Worm (Caenorhabditis elegans) whole organism, young adult: ENCODE results near the gene K08H2.7.

Experiments
- F49E8.2 ChIP-seq: sonication (generic microtip); optimal IDR thresholded peaks from 3 replicates; lab custom pipeline; 2017; ENCODE audit warnings: missing genetic modification characterization, mild to moderate bottlenecking, missing compliant biosample characterization, antibody characterized with exemption, moderate library complexity; ENCODE audit not compliant: insufficient read depth
- ets-4 ChIP-seq: fragments of 200-800 bp; sonication (Bioruptor generic); optimal IDR thresholded peaks from 2 replicates; lab custom pipeline; 2018; ENCODE audit warnings: mild to moderate bottlenecking, missing genetic modification characterization, missing compliant biosample characterization
- lin-54 ChIP-seq: fragments of 200-800 bp; sonication (Bioruptor generic); optimal IDR thresholded peaks from 2 replicates; lab custom pipeline; 2018; ENCODE audit warnings: mild to moderate bottlenecking, missing genetic modification characterization, missing compliant biosample characterization

- TF ChIP-seq lin-54: no peak
- no peak for TF ChIP-seq ets-4 (GFP tag; lab: Kevin White, UChicago)
- no peak for TF ChIP-seq F49E8.2 (tag; lab: Kevin White, UChicago)
These were observed 26.9 kb downstream of the K08H2.7 start, which contains the start of gene asp-4 for ce11 chrX:13221357-13221756.
